Fruit fly (Drosophila melanogaster) Kc167 (cell line): ENCODE data around the gene CG31792.

Experiments
- Myc ChIP-seq: fragments of >200 bp; optimal IDR thresholded peaks from 2 replicates; lab custom pipeline; 2017; ENCODE audit warnings: missing external identifiers
- Sin3A ChIP-seq: fragments of >200 bp; optimal IDR thresholded peaks from 2 replicates; lab custom pipeline; 2018; ENCODE audit warnings: missing external identifiers
- h ChIP-seq: fragments of >200 bp; optimal IDR thresholded peaks from 3 replicates; lab custom pipeline; 2018; ENCODE audit warnings: missing external identifiers
- insv ChIP-seq: fragments of >200 bp; optimal IDR thresholded peaks from 3 replicates; lab custom pipeline; 2018; ENCODE audit warnings: missing external identifiers
- psq ChIP-seq: fragments of >200 bp; optimal IDR thresholded peaks from 2 replicates; lab custom pipeline; 2017; ENCODE audit warnings: missing external identifiers
- ttk ChIP-seq: sonication (Bioruptor generic); optimal IDR thresholded peaks from 2 replicates; lab custom pipeline; 2017; ENCODE audit warnings: missing external identifiers

The CG31792 gene

dm6 chr2L:19021278-19022220, 24.3 kb downstream of the CG31792 start:
- no peak for TF ChIP-seq psq (lab: Kevin White, UChicago)
- no peak for TF ChIP-seq ttk
- TF ChIP-seq h: no peak
- no peak for TF ChIP-seq Myc
- no peak for TF ChIP-seq Sin3A (lab: Kevin White, UChicago)
- TF ChIP-seq insv: no peak

DNA sequence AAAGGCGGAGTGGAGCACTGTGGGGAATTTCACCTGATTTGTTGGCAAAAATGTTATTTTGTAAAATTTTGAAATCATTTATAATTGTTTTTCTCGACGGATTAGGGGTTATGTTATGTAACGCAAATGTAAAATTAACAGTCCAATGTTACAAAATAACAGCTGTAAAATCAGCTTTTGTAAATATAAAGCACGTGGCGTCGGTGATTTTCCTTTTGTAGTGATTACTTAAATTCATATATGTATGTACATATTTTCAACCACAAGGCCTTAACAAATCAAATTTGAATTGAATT, 24.9 kb downstream of the CG31792 start, which contains the start of gene CG15172:
CG15172 (plus strand) TSS at position 197 of the 296 bp plus-strand sequence.
- TF ChIP-seq Myc: no peak
- no peak for TF ChIP-seq ttk
- no peak for TF ChIP-seq Sin3A (lab: Kevin White, UChicago)
- TF ChIP-seq psq (lab: Kevin White, UChicago): no peak
- TF ChIP-seq h: no peak

- TF ChIP-seq psq (lab: Kevin White, UChicago) (no peak), h (no peak), Sin3A (lab: Kevin White, UChicago) (no peak), Myc (no peak), insv (no peak), ttk (no peak)
Measured at dm6 chr2L:19023972-19024743, 26.9 kb downstream of the CG31792 start.

dm6 chr2L:19024744-19025059, 27.5 kb downstream of the CG31792 start:
- TF ChIP-seq Sin3A (lab: Kevin White, UChicago) (no peak), h (no peak), ttk (no peak), insv (no peak), psq (lab: Kevin White, UChicago) (no peak), Myc (no peak)

DNA sequence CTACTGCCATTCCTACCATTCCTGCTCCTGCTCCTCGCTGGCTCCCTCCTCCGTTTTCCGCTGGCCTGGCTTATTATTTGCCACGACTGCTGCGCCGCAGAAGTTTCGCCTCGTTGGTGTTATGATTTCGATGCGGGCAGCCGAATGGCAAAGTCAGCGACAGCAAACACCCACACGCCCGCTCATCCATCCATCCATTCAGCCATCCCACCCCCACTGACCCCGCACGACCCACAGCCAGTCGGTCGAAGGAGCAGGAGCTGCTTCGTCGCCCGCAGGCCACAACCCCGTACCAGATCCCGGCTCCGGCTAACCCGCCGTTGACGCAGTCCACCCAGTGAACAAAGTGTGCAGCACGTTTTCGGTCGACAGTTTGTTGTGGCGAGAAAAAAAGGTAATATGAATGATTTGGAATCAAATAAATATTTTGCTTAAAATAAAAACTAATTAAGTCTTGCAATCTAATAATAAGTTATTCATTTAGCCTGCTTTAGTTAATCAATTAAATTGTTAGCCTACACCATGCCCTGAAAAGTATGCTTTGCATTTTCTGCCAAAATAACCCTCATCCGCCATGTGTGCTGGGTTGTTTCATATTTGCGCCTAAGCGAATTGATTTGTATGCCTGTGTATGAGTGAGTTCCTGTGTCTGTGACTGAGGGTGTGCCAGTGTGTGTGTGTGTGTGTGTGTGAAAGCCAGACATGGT, 29.4 kb downstream of the CG31792 start:
- no peak for TF ChIP-seq ttk
- no peak for TF ChIP-seq psq (lab: Kevin White, UChicago)
- TF ChIP-seq Sin3A (lab: Kevin White, UChicago): no peak
- no peak for TF ChIP-seq h
- no peak for TF ChIP-seq Myc
- no peak for TF ChIP-seq insv

DNA sequence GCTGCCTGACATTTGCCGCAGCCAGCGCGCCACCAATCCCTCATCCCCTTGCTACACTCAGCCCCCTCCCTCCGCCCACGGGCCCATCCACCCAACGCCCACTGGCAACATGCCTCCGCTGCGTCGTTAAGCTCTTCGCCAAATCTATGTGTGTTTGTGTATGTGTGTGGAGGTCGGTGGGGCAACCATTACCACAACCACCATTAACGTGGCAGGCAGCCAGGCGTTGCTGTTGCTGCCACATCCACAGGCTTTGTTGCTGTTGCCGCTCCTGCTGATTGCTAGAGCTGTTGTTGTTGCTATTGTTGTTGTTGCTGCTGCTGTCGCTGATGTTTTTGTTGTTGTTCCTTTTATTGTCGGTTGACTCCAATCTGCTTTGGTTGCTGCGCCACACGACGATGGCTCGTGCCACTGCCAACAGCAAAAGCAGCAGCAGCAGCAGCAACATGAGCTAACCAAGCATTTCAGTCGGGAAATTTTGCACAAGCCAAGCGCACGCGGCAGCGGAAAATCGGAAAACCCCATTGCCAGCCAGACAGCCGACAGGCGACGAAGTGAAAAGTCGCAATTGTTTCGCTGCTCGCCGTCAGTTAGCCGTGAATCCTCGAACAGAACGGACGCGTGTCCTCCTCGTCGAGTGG, 30.1 kb downstream of the CG31792 start, which contains the start of gene Sidpn:
Sidpn (plus strand) TSS at position 465 of the 641 bp plus-strand sequence.
- TF ChIP-seq insv (no peak), ttk (no peak), h (no peak), Myc (no peak), Sin3A (lab: Kevin White, UChicago) (no peak), psq (lab: Kevin White, UChicago) (no peak)

DNA sequence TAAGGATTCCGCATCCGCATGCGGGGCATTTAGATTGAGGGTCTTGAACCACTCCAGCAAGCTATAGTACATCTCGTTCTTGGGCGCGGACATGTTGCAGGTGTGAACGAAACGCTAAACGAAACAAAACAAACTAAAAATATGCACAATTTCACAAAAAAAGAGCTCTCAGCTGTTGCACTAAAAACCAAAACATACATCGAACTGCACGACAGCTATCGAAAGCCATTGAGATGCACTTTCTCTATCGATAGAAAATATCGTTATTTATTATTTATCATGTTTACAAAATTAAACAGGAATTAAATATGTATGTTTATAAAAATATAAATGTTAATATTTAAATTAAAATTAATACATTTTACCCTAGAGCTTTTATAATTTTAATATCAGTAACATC, 36.0 kb downstream of the CG31792 start, which contains the start of gene hook:
hook (minus strand) TSS at position 211 of the 400 bp plus-strand sequence.
- TF ChIP-seq psq (lab: Kevin White, UChicago) (no peak), insv (no peak), h (no peak), Myc (no peak), Sin3A (lab: Kevin White, UChicago) (no peak), ttk (no peak)

DNA sequence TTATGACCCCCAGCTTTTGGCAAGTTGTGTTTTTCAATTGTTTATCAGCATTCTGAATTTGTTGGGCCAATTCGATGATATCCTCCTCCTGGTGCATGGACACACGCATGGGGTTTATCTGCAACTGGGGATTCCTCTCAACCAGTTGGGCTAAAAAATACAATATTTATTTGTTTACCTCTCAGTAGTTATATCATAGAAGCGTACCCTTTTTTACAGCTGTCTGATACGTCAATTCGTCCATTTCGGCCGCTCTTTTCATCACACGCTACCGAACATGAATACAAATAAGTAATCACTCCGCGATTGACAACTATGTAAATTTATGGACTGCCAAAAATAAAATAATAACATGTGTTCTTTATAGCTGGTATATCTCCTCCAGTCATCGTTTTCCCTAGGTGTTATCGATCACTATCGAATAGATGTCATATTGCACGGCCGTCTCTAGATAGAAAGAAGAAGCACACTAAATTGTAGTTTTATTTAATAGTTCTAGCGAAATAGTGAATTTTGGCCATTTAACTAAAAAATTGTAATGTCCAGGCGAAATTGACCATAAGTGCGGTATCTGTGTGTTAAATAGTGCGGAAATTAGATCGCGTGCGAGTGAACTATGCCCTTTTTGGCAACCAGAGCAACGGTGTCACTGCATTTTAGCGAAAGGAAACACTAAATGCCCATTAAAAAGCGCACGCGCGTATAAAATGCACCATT, 37.1 kb downstream of the CG31792 start, which contains the start of the genes mib2 and CG31800:
mib2 (plus strand) TSS at position 232 of the 717 bp plus-strand sequence.
CG31800 (minus strand) TSS at position 364 of the 717 bp plus-strand sequence.
- no peak for TF ChIP-seq Myc
- no peak for TF ChIP-seq h
- no peak for TF ChIP-seq psq (lab: Kevin White, UChicago)
- no peak for TF ChIP-seq ttk
- TF ChIP-seq insv: no peak
- no peak for TF ChIP-seq Sin3A (lab: Kevin White, UChicago)

- TF ChIP-seq psq (lab: Kevin White, UChicago): no peak
- TF ChIP-seq Myc: no peak
- TF ChIP-seq insv: no peak
- no peak for TF ChIP-seq ttk
- TF ChIP-seq h: no peak
- TF ChIP-seq Sin3A (lab: Kevin White, UChicago): no peak
Measured at dm6 chr2L:19035013-19035412, 37.8 kb downstream of the CG31792 start.

dm6 chr2L:19036105-19036714, 39.0 kb downstream of the CG31792 start:
- TF ChIP-seq ttk (no peak), h (no peak), insv (no peak), psq (lab: Kevin White, UChicago) (no peak), Sin3A (lab: Kevin White, UChicago) (no peak), Myc (no peak)

DNA sequence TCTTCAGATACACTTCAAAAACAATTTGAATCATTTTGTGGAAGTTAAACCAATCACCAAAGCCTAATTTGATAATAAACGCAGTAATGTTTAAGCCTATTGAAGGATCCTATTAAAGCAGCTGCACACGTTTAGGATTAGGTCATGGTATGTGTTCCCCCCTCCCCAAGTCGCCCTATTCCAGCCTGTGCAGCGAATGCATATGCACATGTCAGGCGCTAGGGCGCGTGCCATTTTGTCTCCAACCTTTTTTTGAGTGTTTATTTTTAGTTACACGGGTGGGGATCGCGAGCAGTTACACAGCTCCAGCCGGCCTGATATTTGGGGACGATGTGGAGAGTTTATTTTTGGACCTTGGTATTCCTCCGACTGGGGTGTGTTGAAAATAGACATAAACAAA, 39.8 kb downstream of the CG31792 start:
- TF ChIP-seq Sin3A (lab: Kevin White, UChicago): no peak
- no peak for TF ChIP-seq insv
